Fruit fly (Drosophila melanogaster) whole organism, wandering third instar larva: Measurements from ENCODE around the gene mRpS23.
A peak's percentile ranks its signal among the peaks of the same experiment; 100 is the strongest.

Experiments
- Abd-B ChIP-seq: fragments of >200 bp; optimal IDR thresholded peaks from 2 replicates; lab custom pipeline; 2017; ENCODE audit warnings: missing biosample characterization, missing genetic modification characterization
- CG32264 ChIP-seq: fragments of 200-800 bp; sonication (Bioruptor generic); optimal IDR thresholded peaks from 2 replicates; lab custom pipeline; 2016; ENCODE audit warnings: missing biosample characterization, missing genetic modification characterization
- CG9705 ChIP-seq: fragments of 200-800 bp; sonication (Bioruptor generic); optimal IDR thresholded peaks from 2 replicates; lab custom pipeline; 2018; ENCODE audit warnings: missing biosample characterization, mild to moderate bottlenecking, missing genetic modification characterization
- CrebA ChIP-seq: fragments of 200-800 bp; sonication (Bioruptor generic); optimal IDR thresholded peaks from 2 replicates; lab custom pipeline; 2016; ENCODE audit warnings: missing biosample characterization, mild to moderate bottlenecking, missing genetic modification characterization, borderline replicate concordance
- Dfd ChIP-seq: fragments of >200 bp; optimal IDR thresholded peaks from 2 replicates; lab custom pipeline; 2017; ENCODE audit warnings: missing biosample characterization, missing genetic modification characterization
- Dif ChIP-seq: fragments of 200-275, 200-300 bp; sonication (Bioruptor generic); optimal IDR thresholded peaks from 2 replicates; lab custom pipeline; 2018; ENCODE audit warnings: missing biosample characterization, missing genetic modification characterization; ENCODE audit not compliant: partially characterized antibody
- GATAd ChIP-seq: sonication (Bioruptor generic); optimal IDR thresholded peaks from 2 replicates; lab custom pipeline; 2016; ENCODE audit warnings: missing biosample characterization, missing genetic modification characterization
- HLH106 ChIP-seq: fragments of 200-800 bp; optimal IDR thresholded peaks from 3 replicates; lab custom pipeline; 2019; ENCODE audit warnings: missing biosample characterization, mild to moderate bottlenecking, missing genetic modification characterization, moderate library complexity
- Hnf4 ChIP-seq: fragments of 200-800 bp; sonication (Bioruptor generic); optimal IDR thresholded peaks from 2 replicates; lab custom pipeline; 2016; ENCODE audit warnings: missing biosample characterization, mild to moderate bottlenecking, missing genetic modification characterization
- Hr78 ChIP-seq: fragments of >200 bp; optimal IDR thresholded peaks from 2 replicates; lab custom pipeline; 2017; ENCODE audit warnings: missing biosample characterization, missing genetic modification characterization
- Hr83 ChIP-seq: fragments of 200-300 bp; sonication (Bioruptor generic); optimal IDR thresholded peaks from 2 replicates; lab custom pipeline; 2016; ENCODE audit warnings: missing biosample characterization, mild to moderate bottlenecking, missing genetic modification characterization, moderate library complexity; ENCODE audit not compliant: poor library complexity, severe bottlenecking
- Jra ChIP-seq: sonication (Bioruptor generic); optimal IDR thresholded peaks from 2 replicates; lab custom pipeline; 2016; ENCODE audit warnings: missing biosample characterization, missing genetic modification characterization
- Mio ChIP-seq: sonication (Bioruptor generic); optimal IDR thresholded peaks from 2 replicates; lab custom pipeline; 2016; ENCODE audit warnings: missing biosample characterization, missing genetic modification characterization
- Myc ChIP-seq: fragments of >200 bp; optimal IDR thresholded peaks from 2 replicates; lab custom pipeline; 2017
- N ChIP-seq: fragments of >200 bp; optimal IDR thresholded peaks from 2 replicates; lab custom pipeline; 2018; ENCODE audit warnings: missing biosample characterization, missing external identifiers, missing genetic modification characterization
- OdsH ChIP-seq: fragments of 200-800 bp; sonication (Bioruptor generic); optimal IDR thresholded peaks from 2 replicates; lab custom pipeline; 2016; ENCODE audit warnings: missing biosample characterization, mild to moderate bottlenecking, missing genetic modification characterization
- Rel ChIP-seq, 2 experiments: fragments of 200-800 bp; sonication (Bioruptor generic) in 1 of 2; optimal IDR thresholded peaks; 2 replicates in 1 of 2; 3 replicates in 1 of 2; lab custom pipeline; 2016 to 2019; ENCODE audit warnings: mild to moderate bottlenecking in 2 of 2, missing biosample characterization in 2 of 2, missing genetic modification characterization in 2 of 2, moderate library complexity in 1 of 2
- Sp1 ChIP-seq: fragments of 200-800 bp; sonication (Bioruptor generic); optimal IDR thresholded peaks from 3 replicates; lab custom pipeline; 2019; ENCODE audit warnings: missing biosample characterization, mild to moderate bottlenecking, missing genetic modification characterization, moderate library complexity
- Vsx2 ChIP-seq: fragments of 200-300, 225-300 bp; sonication (Bioruptor generic); optimal IDR thresholded peaks from 2 replicates; lab custom pipeline; 2018; ENCODE audit warnings: missing biosample characterization, missing genetic modification characterization; ENCODE audit not compliant: partially characterized antibody
- br ChIP-seq: fragments of 200-800 bp; sonication (Bioruptor generic); optimal IDR thresholded peaks from 2 replicates; lab custom pipeline; 2016; ENCODE audit warnings: missing biosample characterization, missing genetic modification characterization
- brk ChIP-seq: fragments of 200-800 bp; sonication (Bioruptor generic); optimal IDR thresholded peaks from 2 replicates; lab custom pipeline; 2016; ENCODE audit warnings: missing biosample characterization, mild to moderate bottlenecking, missing genetic modification characterization
- dl ChIP-seq, 2 experiments: fragments of 175-275, 200-275 bp in 1 of 2; fragments of 200-275 bp in 1 of 2; sonication (Bioruptor generic); optimal IDR thresholded peaks; lab custom pipeline; 2018; ENCODE audit warnings: mild to moderate bottlenecking in 2 of 2, missing biosample characterization in 2 of 2, missing genetic modification characterization in 2 of 2, moderate library complexity in 2 of 2; ENCODE audit not compliant: partially characterized antibody in 2 of 2, insufficient read depth in 1 of 2
- dmrt93B ChIP-seq: fragments of 200-800 bp; sonication (Bioruptor generic); optimal IDR thresholded peaks from 2 replicates; lab custom pipeline; 2018; ENCODE audit warnings: missing biosample characterization, mild to moderate bottlenecking, missing genetic modification characterization
- dsf ChIP-seq: sonication (Bioruptor generic); optimal IDR thresholded peaks from 2 replicates; lab custom pipeline; 2016; ENCODE audit warnings: missing biosample characterization, missing genetic modification characterization, borderline replicate concordance
- ey ChIP-seq: fragments of 200-800 bp; sonication (Bioruptor generic); optimal IDR thresholded peaks from 2 replicates; lab custom pipeline; 2016; ENCODE audit warnings: missing biosample characterization, missing genetic modification characterization
- foxo ChIP-seq, 2 experiments: fragments of 200-800 bp; sonication (Bioruptor generic); optimal IDR thresholded peaks; 2 replicates in 1 of 2; 3 replicates in 1 of 2; lab custom pipeline; 2016 to 2017; ENCODE audit warnings: missing biosample characterization in 2 of 2, missing genetic modification characterization in 2 of 2
- fru ChIP-seq: fragments of 200-800 bp; sonication (Bioruptor generic); optimal IDR thresholded peaks from 3 replicates; lab custom pipeline; 2016; ENCODE audit warnings: missing biosample characterization, mild to moderate bottlenecking, missing genetic modification characterization
- h ChIP-seq: fragments of 200-800 bp; sonication (Bioruptor generic); optimal IDR thresholded peaks from 3 replicates; lab custom pipeline; 2016; ENCODE audit warnings: missing biosample characterization, mild to moderate bottlenecking, missing genetic modification characterization
- jim ChIP-seq: fragments of 175-275, 200-325 bp; sonication (Bioruptor generic); optimal IDR thresholded peaks from 2 replicates; lab custom pipeline; 2016; ENCODE audit warnings: missing biosample characterization, mild to moderate bottlenecking, missing genetic modification characterization
- lola ChIP-seq: fragments of >200 bp; optimal IDR thresholded peaks from 2 replicates; lab custom pipeline; 2017; ENCODE audit warnings: missing biosample characterization, missing genetic modification characterization
- pan ChIP-seq: fragments of >200 bp; optimal IDR thresholded peaks from 2 replicates; lab custom pipeline; 2017
- psq ChIP-seq: fragments of 200-800 bp; sonication (Bioruptor generic); optimal IDR thresholded peaks from 3 replicates; lab custom pipeline; 2017; ENCODE audit warnings: missing biosample characterization, mild to moderate bottlenecking, missing genetic modification characterization, moderate library complexity
- rgr ChIP-seq: fragments of 200-800 bp; sonication (Bioruptor generic); optimal IDR thresholded peaks from 3 replicates; lab custom pipeline; 2016; ENCODE audit warnings: missing biosample characterization, mild to moderate bottlenecking, missing genetic modification characterization
- sage ChIP-seq: fragments of 200-800 bp; sonication (Bioruptor generic); optimal IDR thresholded peaks from 2 replicates; lab custom pipeline; 2016; ENCODE audit warnings: missing biosample characterization, mild to moderate bottlenecking, missing genetic modification characterization
- sv ChIP-seq: fragments of 200-800 bp; sonication (Bioruptor generic); optimal IDR thresholded peaks from 3 replicates; lab custom pipeline; 2016; ENCODE audit warnings: missing biosample characterization, missing genetic modification characterization
- tai ChIP-seq: sonication (Bioruptor generic); optimal IDR thresholded peaks from 2 replicates; lab custom pipeline; 2016; ENCODE audit warnings: missing biosample characterization, missing genetic modification characterization
- usp ChIP-seq: fragments of >200 bp; optimal IDR thresholded peaks from 2 replicates; lab custom pipeline; 2017; ENCODE audit warnings: missing biosample characterization, missing genetic modification characterization
- woc ChIP-seq: sonication (Bioruptor generic); optimal IDR thresholded peaks from 2 replicates; lab custom pipeline; 2016; ENCODE audit warnings: missing biosample characterization, mild to moderate bottlenecking, missing genetic modification characterization

The mRpS23 gene

dm6 chr2L:13835002-13835910 lies at the start of gene mRpS23, which contains the start of gene CenG1A:
Gene mRpS23 (minus strand): TSS chr2L:13835072.
Gene CenG1A (plus strand): TSS chr2L:13835564.
- TF ChIP-seq h (GFP tag; lab: Kevin White, UChicago): peak; percentile 100
- no peak for TF ChIP-seq Abd-B (GFP tag; lab: Kevin White, UChicago)
- no peak for TF ChIP-seq Hr78 (GFP tag; lab: Kevin White, UChicago)
- no peak for TF ChIP-seq dl (GFP tag; optimal IDR thresholded peaks at IDR 0.05; lab: Kevin White, UChicago; ENCODE audit: insufficient read depth in 1 of 2, partially characterized antibody in 2 of 2)
- peak; percentile 6 for TF ChIP-seq Myc (lab: Kevin White, UChicago)
- TF ChIP-seq Dif (GFP tag; lab: Kevin White, UChicago): no peak
- no peak for TF ChIP-seq pan
- TF ChIP-seq Rel (GFP tag; optimal IDR thresholded peaks at IDR 0.05; lab: Kevin White, UChicago): peak; percentile 99
- peak; percentile 96 for TF ChIP-seq Rel (tag; optimal IDR thresholded peaks at IDR 0.05; lab: Kevin White, UChicago)
- TF ChIP-seq brk (GFP tag; lab: Kevin White, UChicago): no peak
- TF ChIP-seq Dfd: no peak
- TF ChIP-seq br (GFP tag; lab: Kevin White, UChicago): peak; percentile 100
- TF ChIP-seq CrebA: no peak
- peak; percentile 100 for TF ChIP-seq OdsH
- peak; percentile 99 for TF ChIP-seq CG32264 (GFP tag; lab: Kevin White, UChicago)
- TF ChIP-seq dmrt93B (GFP tag; lab: Kevin White, UChicago): peak; percentile 99
- peak; percentile 98 for TF ChIP-seq dsf (GFP tag; lab: Kevin White, UChicago)
- peak; percentile 100 for TF ChIP-seq Sp1 (GFP tag; lab: Kevin White, UChicago)
- peak; percentile 100 for TF ChIP-seq Hr83
- no peak for TF ChIP-seq lola (GFP tag; lab: Kevin White, UChicago)
- peak; percentile 97 for TF ChIP-seq Mio (GFP tag; lab: Kevin White, UChicago)
- peak; percentile 100 for TF ChIP-seq Hnf4 (GFP tag; lab: Kevin White, UChicago)
- TF ChIP-seq sv: peak; percentile 100
- TF ChIP-seq fru (GFP tag; lab: Kevin White, UChicago): peak; percentile 100
- TF ChIP-seq tai (GFP tag; lab: Kevin White, UChicago): no peak
- TF ChIP-seq rgr (GFP tag; lab: Kevin White, UChicago): peak; percentile 100
- peak; percentile 99 for TF ChIP-seq sage
- TF ChIP-seq GATAd (GFP tag; lab: Kevin White, UChicago): peak; percentile 98
- TF ChIP-seq jim (GFP tag; lab: Kevin White, UChicago): peak; percentile 98
- peak; percentile 100 for TF ChIP-seq HLH106
- no peak for TF ChIP-seq usp (GFP tag; lab: Kevin White, UChicago)
- TF ChIP-seq psq (GFP tag; lab: Kevin White, UChicago): peak; percentile 99
- TF ChIP-seq woc (GFP tag; lab: Kevin White, UChicago): peak; percentile 100
- TF ChIP-seq ey: peak; percentile 100
- TF ChIP-seq N: no peak
- no peak for TF ChIP-seq Vsx2
- TF ChIP-seq Jra: peak; percentile 99
- peak; percentile 99 for TF ChIP-seq CG9705 (GFP tag; lab: Kevin White, UChicago)
- peak; percentile 99 to 100 for TF ChIP-seq foxo (GFP tag; optimal IDR thresholded peaks at IDR 0.05; lab: Kevin White, UChicago)

DNA sequence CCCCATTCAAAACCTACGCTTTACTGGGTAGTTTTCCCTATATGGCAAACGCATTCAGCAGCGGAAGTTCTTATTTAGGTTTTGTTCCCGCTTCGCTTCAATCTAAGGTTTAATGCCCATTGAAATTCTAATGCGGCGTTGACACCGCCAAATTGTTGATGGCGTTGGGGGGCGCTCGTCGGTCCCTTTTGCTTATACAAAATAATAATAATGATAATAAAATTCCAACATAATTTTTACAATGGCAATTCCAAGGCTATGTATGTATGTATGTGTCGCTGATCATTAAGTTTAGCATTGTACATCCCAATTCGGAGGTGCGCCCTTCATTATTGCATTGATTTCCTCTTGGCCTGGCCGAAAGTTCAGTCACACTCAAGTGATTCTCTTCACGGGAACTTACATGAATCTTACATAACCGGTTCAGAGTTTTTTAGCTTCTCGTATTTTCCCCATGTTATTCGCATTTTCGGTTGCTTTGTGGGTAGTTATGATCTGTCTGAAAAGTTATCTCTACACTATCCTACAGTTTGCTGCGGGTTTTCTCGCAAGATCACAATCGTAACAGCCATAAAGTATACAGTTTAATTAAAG lies 49.3 kb upstream of the mRpS23 start:
- TF ChIP-seq Mio (GFP tag; lab: Kevin White, UChicago): no peak
- TF ChIP-seq dmrt93B (GFP tag; lab: Kevin White, UChicago): no peak
- TF ChIP-seq foxo (GFP tag; optimal IDR thresholded peaks at IDR 0.05; lab: Kevin White, UChicago): no peak
- TF ChIP-seq rgr (GFP tag; lab: Kevin White, UChicago): no peak
- TF ChIP-seq dl (GFP tag; optimal IDR thresholded peaks at IDR 0.05; lab: Kevin White, UChicago; ENCODE audit: insufficient read depth in 1 of 2, partially characterized antibody in 2 of 2): no peak
- no peak for TF ChIP-seq pan
- TF ChIP-seq Vsx2: no peak
- TF ChIP-seq Hr83: no peak
- TF ChIP-seq, all 38 proteins: peak for 0
